Fruit fly (Drosophila melanogaster) whole organism, embryonic: ENCODE results near the gene CG34300.

Experiments
- Awh ChIP-seq: fragments of 200-800 bp; sonication (Bioruptor generic); IDR thresholded peaks from 2 replicates; pipeline ENCODE4, ENCODE4 v1.3.6; 2022; ENCODE audit warnings: missing biosample characterization, missing genetic modification characterization
- CG10147 ChIP-seq: fragments of 200-800 bp; sonication (Bioruptor generic); optimal IDR thresholded peaks from 2 replicates; lab custom pipeline; 2019; ENCODE audit warnings: missing biosample characterization, mild to moderate bottlenecking, missing genetic modification characterization, moderate library complexity
- CG10209 ChIP-seq: fragments of 200-800 bp; sonication (Bioruptor generic); optimal IDR thresholded peaks from 3 replicates; lab custom pipeline; 2017; ENCODE audit warnings: missing biosample characterization, mild to moderate bottlenecking, missing genetic modification characterization, missing genetic modification reagents
- CG10654 ChIP-seq: fragments of 200-800 bp; sonication (Bioruptor generic); optimal IDR thresholded peaks from 2 replicates; lab custom pipeline; 2016; ENCODE audit warnings: missing biosample characterization, missing genetic modification characterization
- CG11085 ChIP-seq: fragments of 200-800 bp; sonication (Bioruptor generic); IDR thresholded peaks from 2 replicates; pipeline ENCODE4 v1.3.6; 2022; ENCODE audit warnings: missing biosample characterization, missing genetic modification characterization
- CG1603 ChIP-seq: fragments of 200-800 bp; sonication (Bioruptor generic); optimal IDR thresholded peaks from 2 replicates; lab custom pipeline; 2019; ENCODE audit warnings: missing biosample characterization, mild to moderate bottlenecking, missing genetic modification characterization, moderate library complexity
- CG16815 ChIP-seq: fragments of 200-800 bp; sonication (Bioruptor generic); optimal IDR thresholded peaks from 3 replicates; lab custom pipeline; 2017; ENCODE audit warnings: missing biosample characterization, mild to moderate bottlenecking, missing genetic modification characterization
- CG16863 ChIP-seq: fragments of 200-800 bp; sonication (Bioruptor generic); optimal IDR thresholded peaks from 3 replicates; lab custom pipeline; 2016; ENCODE audit warnings: missing biosample characterization, missing genetic modification characterization
- CG17385 ChIP-seq: fragments of 200-800 bp; sonication (Bioruptor generic); optimal IDR thresholded peaks from 3 replicates; lab custom pipeline; 2018; ENCODE audit warnings: missing biosample characterization, mild to moderate bottlenecking, missing genetic modification characterization
- CG17912 ChIP-seq: fragments of 200-800 bp; sonication (Bioruptor generic); optimal IDR thresholded peaks from 2 replicates; lab custom pipeline; 2018; ENCODE audit warnings: missing biosample characterization, mild to moderate bottlenecking, missing genetic modification characterization
- CG1832 ChIP-seq: fragments of 200-800 bp; sonication (Bioruptor generic); optimal IDR thresholded peaks from 2 replicates; lab custom pipeline; 2017; ENCODE audit warnings: missing biosample characterization, mild to moderate bottlenecking, missing genetic modification characterization, inconsistent platforms
- CG18619 ChIP-seq: fragments of 200-800 bp; sonication (Bioruptor generic); optimal IDR thresholded peaks from 3 replicates; lab custom pipeline; 2017; ENCODE audit warnings: missing biosample characterization, mild to moderate bottlenecking, missing genetic modification characterization
- CG2116 ChIP-seq: fragments of 200-800 bp; sonication (Bioruptor generic); optimal IDR thresholded peaks from 3 replicates; lab custom pipeline; 2018; ENCODE audit warnings: missing biosample characterization, mild to moderate bottlenecking, missing genetic modification characterization
- CG2129 ChIP-seq: fragments of 200-800 bp; sonication (Bioruptor generic); IDR thresholded peaks from 2 replicates; pipeline ENCODE4 v1.3.6; 2022; ENCODE audit warnings: missing biosample characterization, missing genetic modification characterization; ENCODE audit not compliant: partially characterized antibody
- CG2712 ChIP-seq: fragments of 200-800 bp; optimal IDR thresholded peaks from 3 replicates; lab custom pipeline; 2019; ENCODE audit warnings: missing biosample characterization, mild to moderate bottlenecking, missing genetic modification characterization, moderate library complexity
- CG30020 ChIP-seq: fragments of 200-800 bp; optimal IDR thresholded peaks from 2 replicates; lab custom pipeline; 2019; ENCODE audit warnings: missing biosample characterization, mild to moderate bottlenecking, missing genetic modification characterization, moderate library complexity
- CG30403 ChIP-seq: fragments of 200-800 bp; sonication (Bioruptor generic); optimal IDR thresholded peaks from 3 replicates; lab custom pipeline; 2016; ENCODE audit warnings: missing biosample characterization, missing genetic modification characterization
- CG31365 ChIP-seq: fragments of 200-800 bp; sonication (Bioruptor generic); optimal IDR thresholded peaks from 2 replicates; lab custom pipeline; 2018; ENCODE audit warnings: missing biosample characterization, mild to moderate bottlenecking, missing genetic modification characterization
- CG3281 ChIP-seq: fragments of 200-800 bp; sonication (Bioruptor generic); optimal IDR thresholded peaks from 3 replicates; lab custom pipeline; 2017; ENCODE audit warnings: missing biosample characterization, mild to moderate bottlenecking, missing genetic modification characterization
- CG34224 ChIP-seq: fragments of 200-800 bp; sonication (Bioruptor generic); IDR thresholded peaks from 3 replicates; pipeline ENCODE4 v1.3.6; 2022; ENCODE audit warnings: missing biosample characterization, missing genetic modification characterization; ENCODE audit not compliant: partially characterized antibody
- CG34422 ChIP-seq: fragments of 200-800 bp; sonication (Bioruptor generic); IDR thresholded peaks from 3 replicates; pipeline ENCODE4 v1.3.6; 2022; ENCODE audit warnings: missing biosample characterization, missing genetic modification characterization
- CG4617 ChIP-seq: fragments of 200-800 bp; sonication (Bioruptor generic); optimal IDR thresholded peaks from 3 replicates; lab custom pipeline; 2016; ENCODE audit warnings: missing biosample characterization, missing genetic modification characterization, borderline replicate concordance
- CG7745 ChIP-seq: fragments of 200-800 bp; sonication (Bioruptor generic); optimal IDR thresholded peaks from 2 replicates; lab custom pipeline; 2018; ENCODE audit warnings: missing biosample characterization, mild to moderate bottlenecking, missing genetic modification characterization, moderate library complexity
- CG9817 ChIP-seq: fragments of 200-800 bp; sonication (Bioruptor generic); optimal IDR thresholded peaks from 2 replicates; lab custom pipeline; 2018; ENCODE audit warnings: missing biosample characterization, mild to moderate bottlenecking, missing genetic modification characterization, moderate library complexity
- Dip2 ChIP-seq: fragments of 200-800 bp; sonication (Bioruptor generic); IDR thresholded peaks from 2 replicates; pipeline ENCODE4 v1.3.6; 2022; ENCODE audit warnings: missing biosample characterization, missing genetic modification characterization
- Doc2 ChIP-seq: fragments of 200-800 bp; sonication (Bioruptor generic); IDR thresholded peaks from 2 replicates; pipeline ENCODE4 v1.3.6; 2022; ENCODE audit warnings: missing biosample characterization, missing genetic modification characterization
- H2.0 ChIP-seq: fragments of 200-800 bp; sonication (Bioruptor generic); IDR thresholded peaks from 2 replicates; pipeline ENCODE4 v1.3.6; 2022; ENCODE audit warnings: missing biosample characterization, missing genetic modification characterization
- Hand ChIP-seq: fragments of 200-800 bp; sonication (Bioruptor generic); optimal IDR thresholded peaks from 2 replicates; lab custom pipeline; 2017; ENCODE audit warnings: mild to moderate bottlenecking, missing biosample characterization, missing genetic modification reagents, missing genetic modification characterization
- Hmr ChIP-seq: fragments of 200-800 bp; sonication (Bioruptor generic); optimal IDR thresholded peaks from 3 replicates; lab custom pipeline; 2017; ENCODE audit warnings: mild to moderate bottlenecking, missing biosample characterization, missing genetic modification reagents, missing genetic modification characterization
- Hr78 ChIP-seq, 2 experiments: fragments of 200-800 bp in 1 of 2; fragments of >200 bp in 1 of 2; sonication (Bioruptor generic) in 1 of 2; optimal IDR thresholded peaks; 2 replicates each; lab custom pipeline; 2017 to 2019; ENCODE audit warnings: missing biosample characterization in 2 of 2, missing genetic modification characterization in 2 of 2, mild to moderate bottlenecking in 1 of 2, moderate library complexity in 1 of 2
- Hsf ChIP-seq: fragments of 200-800 bp; sonication (Bioruptor generic); optimal IDR thresholded peaks from 3 replicates; lab custom pipeline; 2016; ENCODE audit warnings: missing biosample characterization, missing genetic modification characterization
- Lim3 ChIP-seq: fragments of 200-800 bp; sonication (Bioruptor generic); IDR thresholded peaks from 2 replicates; pipeline ENCODE4 v1.3.6; 2022; ENCODE audit warnings: missing biosample characterization, missing genetic modification characterization
- MBD-R2 ChIP-seq: fragments of 200-800 bp; sonication (Bioruptor generic); IDR thresholded peaks from 2 replicates; pipeline ENCODE4 v1.3.6; 2022; ENCODE audit warnings: missing biosample characterization, missing genetic modification characterization
- Meics ChIP-seq: fragments of 200-800 bp; sonication (Bioruptor generic); optimal IDR thresholded peaks from 2 replicates; lab custom pipeline; 2017; ENCODE audit warnings: missing biosample characterization, mild to moderate bottlenecking, missing genetic modification characterization
- Mrtf ChIP-seq: fragments of 200-800 bp; sonication (Bioruptor generic); IDR thresholded peaks from 3 replicates; pipeline ENCODE4 v1.3.6; 2022; ENCODE audit warnings: missing biosample characterization, missing genetic modification characterization
- Nf-YC ChIP-seq: fragments of 200-800 bp; optimal IDR thresholded peaks from 3 replicates; lab custom pipeline; 2019; ENCODE audit warnings: missing biosample characterization, mild to moderate bottlenecking, missing genetic modification characterization, moderate library complexity
- YL-1 ChIP-seq: fragments of 200-800 bp; sonication (Bioruptor generic); optimal IDR thresholded peaks from 3 replicates; lab custom pipeline; 2017; ENCODE audit warnings: missing biosample characterization, mild to moderate bottlenecking, missing genetic modification characterization
- ato ChIP-seq: fragments of 200-800 bp; sonication (Bioruptor generic); IDR thresholded peaks from 2 replicates; pipeline ENCODE4 v1.3.6; 2022; ENCODE audit warnings: missing biosample characterization, missing genetic modification characterization; ENCODE audit not compliant: partially characterized antibody
- az2 ChIP-seq: fragments of 200-800 bp; sonication (Bioruptor generic); optimal IDR thresholded peaks from 3 replicates; lab custom pipeline; 2016; ENCODE audit warnings: missing biosample characterization, missing genetic modification characterization
- bigmax ChIP-seq: fragments of 200-800 bp; sonication (Bioruptor generic); optimal IDR thresholded peaks from 2 replicates; lab custom pipeline; 2018; ENCODE audit warnings: missing biosample characterization, mild to moderate bottlenecking, missing genetic modification characterization
- btn ChIP-seq: fragments of 200-800 bp; sonication (Bioruptor generic); optimal IDR thresholded peaks from 2 replicates; lab custom pipeline; 2016; ENCODE audit warnings: missing biosample characterization, missing genetic modification characterization
- esg ChIP-seq: fragments of 200-800 bp; sonication (Bioruptor generic); conservative IDR thresholded peaks from 2 replicates; pipeline ENCODE4 v1.3.6; 2022; ENCODE audit warnings: missing biosample characterization, missing genetic modification characterization
- hb ChIP-seq: fragments of 200-800 bp; sonication (Bioruptor generic); IDR thresholded peaks from 3 replicates; pipeline ENCODE4 v1.3.6; 2022; ENCODE audit warnings: missing biosample characterization, missing genetic modification characterization; ENCODE audit not compliant: partially characterized antibody
- lilli ChIP-seq: fragments of 200-800 bp; sonication (Bioruptor generic); optimal IDR thresholded peaks from 3 replicates; lab custom pipeline; 2016; ENCODE audit warnings: missing biosample characterization, missing genetic modification characterization
- lmd ChIP-seq: fragments of 200-800 bp; sonication (Bioruptor generic); IDR thresholded peaks from 2 replicates; pipeline ENCODE4 v1.3.6; 2022; ENCODE audit warnings: missing biosample characterization, missing genetic modification characterization
- ro ChIP-seq: fragments of 200-800 bp; sonication (Bioruptor generic); IDR thresholded peaks from 2 replicates; pipeline ENCODE4 v1.3.6; 2022; ENCODE audit warnings: missing biosample characterization, missing genetic modification characterization
- sens ChIP-seq: fragments of 200-800 bp; sonication (Bioruptor generic); peaks from one replicate; lab custom pipeline; 2016; ENCODE audit warnings: missing biosample characterization, missing genetic modification characterization
- slou ChIP-seq: fragments of 200-800 bp; sonication (Bioruptor generic); optimal IDR thresholded peaks from 3 replicates; lab custom pipeline; 2016; ENCODE audit warnings: missing biosample characterization, missing genetic modification characterization
- slp2 ChIP-seq: fragments of 200-800 bp; sonication (Bioruptor generic); optimal IDR thresholded peaks from 2 replicates; lab custom pipeline; 2016; ENCODE audit warnings: missing biosample characterization, missing genetic modification characterization
- sqz ChIP-seq: fragments of 200-800 bp; sonication (Bioruptor generic); optimal IDR thresholded peaks from 3 replicates; lab custom pipeline; 2018; ENCODE audit warnings: missing biosample characterization, mild to moderate bottlenecking, missing genetic modification characterization
- wor ChIP-seq: fragments of 200-800 bp; sonication (Bioruptor generic); IDR thresholded peaks from 2 replicates; pipeline ENCODE4 v1.3.6; 2022; ENCODE audit warnings: missing biosample characterization, missing genetic modification characterization
- yki ChIP-seq: fragments of >200 bp; optimal IDR thresholded peaks from 3 replicates; lab custom pipeline; 2018

The CG34300 gene

DNA sequence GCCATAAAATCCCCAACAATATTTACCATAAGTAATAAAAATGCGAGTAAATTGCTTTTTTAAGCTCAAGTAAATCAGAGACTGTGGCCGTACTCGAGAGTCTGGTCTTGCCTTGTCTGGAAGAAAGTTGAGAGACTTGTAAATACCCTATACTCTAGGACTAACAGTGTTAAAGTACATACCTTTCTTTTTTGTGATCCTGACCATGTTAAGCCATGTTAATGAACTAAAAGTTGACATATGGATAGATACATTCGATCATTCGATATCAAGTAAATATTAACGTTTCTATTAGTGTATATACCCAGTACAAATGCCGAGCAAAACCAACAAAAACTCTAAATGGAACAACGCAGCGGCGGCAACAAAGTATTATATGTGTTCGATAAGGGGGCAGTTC lies 29.7 kb upstream of the CG34300 start (continued):
- TF ChIP-seq Hand (GFP tag; lab: Kevin White, UChicago) (no peak), CG10209 (GFP tag; lab: Kevin White, UChicago) (peak; percentile 20), Nf-YC (no peak), YL-1 (GFP tag; lab: Kevin White, UChicago) (no peak), CG9817 (tag; lab: Kevin White, UChicago) (peak; percentile 3), wor (GFP tag; lab: Robert Waterston, UW) (no peak), CG10147 (GFP tag; lab: Kevin White, UChicago) (peak; percentile 1), slp2 (GFP tag; lab: Kevin White, UChicago) (no peak), Hr78 (GFP tag; optimal IDR thresholded peaks at IDR 0.05; lab: Kevin White, UChicago) (no peak), Dip2 (GFP tag; lab: Robert Waterston, UW) (no peak), ato (no peak), CG11085 (no peak), CG2712 (tag; lab: Kevin White, UChicago) (peak; percentile 54), CG31365 (tag; lab: Kevin White, UChicago) (no peak), lmd (GFP tag; lab: Robert Waterston, UW) (0 out of 2 replicates have a peak, but pooled peaks have one; percentile 20), sens (peak; percentile 83), CG17385 (no peak), az2 (peak; percentile 26), CG34422 (no peak), sqz (GFP tag; lab: Kevin White, UChicago) (no peak), CG1603 (tag; lab: Kevin White, UChicago) (peak; percentile 49), CG18619 (GFP tag; lab: Kevin White, UChicago) (no peak), MBD-R2 (GFP tag; lab: Robert Waterston, UW) (no peak), CG16863 (GFP tag; lab: Kevin White, UChicago) (peak; percentile 13), lilli (GFP tag; lab: Kevin White, UChicago) (peak; percentile 36), hb (GFP tag; lab: Robert Waterston, UW) (no peak), Hmr (GFP tag; lab: Kevin White, UChicago) (peak; percentile 30), Hsf (GFP tag; lab: Kevin White, UChicago) (peak; percentile 1), CG4617 (GFP tag; lab: Kevin White, UChicago) (no peak), slou (no peak), bigmax (GFP tag; lab: Kevin White, UChicago) (no peak), CG2116 (GFP tag; lab: Kevin White, UChicago) (no peak), esg (GFP tag; lab: Robert Waterston, UW) (0 out of 2 replicates have a peak, but pooled peaks have one; percentile 12), CG16815 (GFP tag; lab: Kevin White, UChicago) (no peak), CG10654 (GFP tag; lab: Kevin White, UChicago) (peak; percentile 43), Doc2 (GFP tag; lab: Robert Waterston, UW) (no peak), yki (lab: Kevin White, UChicago) (no peak), ro (GFP tag; lab: Robert Waterston, UW) (no peak), btn (no peak), CG30020 (no peak), CG1832 (GFP tag; lab: Kevin White, UChicago) (no peak), CG17912 (no peak), CG30403 (GFP tag; lab: Kevin White, UChicago) (peak; percentile 45), CG2129 (GFP tag; lab: Robert Waterston, UW) (no peak), CG7745 (no peak), Awh (GFP tag; lab: Robert Waterston, UW) (0 out of 2 replicates have a peak, but pooled peaks have one; percentile 21), Mrtf (GFP tag; lab: Robert Waterston, UW) (no peak), CG34224 (no peak), Lim3 (GFP tag; lab: Robert Waterston, UW) (no peak), CG3281 (peak; percentile 10), H2.0 (no peak), Meics (peak; percentile 22)
